Fruit fly (Drosophila melanogaster) whole organism, wandering third instar larva: ENCODE results near the gene Atg8a.

Experiments
- CrebA ChIP-seq: fragments of 200-800 bp; sonication (Bioruptor generic); optimal IDR thresholded peaks from 2 replicates; lab custom pipeline; 2016; ENCODE audit warnings: missing biosample characterization, mild to moderate bottlenecking, missing genetic modification characterization, borderline replicate concordance
- N ChIP-seq: fragments of >200 bp; optimal IDR thresholded peaks from 2 replicates; lab custom pipeline; 2018; ENCODE audit warnings: missing biosample characterization, missing external identifiers, missing genetic modification characterization
- Sp1 ChIP-seq: fragments of 200-800 bp; sonication (Bioruptor generic); optimal IDR thresholded peaks from 3 replicates; lab custom pipeline; 2019; ENCODE audit warnings: missing biosample characterization, mild to moderate bottlenecking, missing genetic modification characterization, moderate library complexity
- Vsx2 ChIP-seq: fragments of 200-300, 225-300 bp; sonication (Bioruptor generic); optimal IDR thresholded peaks from 2 replicates; lab custom pipeline; 2018; ENCODE audit warnings: missing biosample characterization, missing genetic modification characterization; ENCODE audit not compliant: partially characterized antibody
- fru ChIP-seq: fragments of 200-800 bp; sonication (Bioruptor generic); optimal IDR thresholded peaks from 3 replicates; lab custom pipeline; 2016; ENCODE audit warnings: missing biosample characterization, mild to moderate bottlenecking, missing genetic modification characterization
- pan ChIP-seq: fragments of >200 bp; optimal IDR thresholded peaks from 2 replicates; lab custom pipeline; 2017
- psq ChIP-seq: fragments of 200-800 bp; sonication (Bioruptor generic); optimal IDR thresholded peaks from 3 replicates; lab custom pipeline; 2017; ENCODE audit warnings: missing biosample characterization, mild to moderate bottlenecking, missing genetic modification characterization, moderate library complexity
- sv ChIP-seq: fragments of 200-800 bp; sonication (Bioruptor generic); optimal IDR thresholded peaks from 3 replicates; lab custom pipeline; 2016; ENCODE audit warnings: missing biosample characterization, missing genetic modification characterization

DNA sequence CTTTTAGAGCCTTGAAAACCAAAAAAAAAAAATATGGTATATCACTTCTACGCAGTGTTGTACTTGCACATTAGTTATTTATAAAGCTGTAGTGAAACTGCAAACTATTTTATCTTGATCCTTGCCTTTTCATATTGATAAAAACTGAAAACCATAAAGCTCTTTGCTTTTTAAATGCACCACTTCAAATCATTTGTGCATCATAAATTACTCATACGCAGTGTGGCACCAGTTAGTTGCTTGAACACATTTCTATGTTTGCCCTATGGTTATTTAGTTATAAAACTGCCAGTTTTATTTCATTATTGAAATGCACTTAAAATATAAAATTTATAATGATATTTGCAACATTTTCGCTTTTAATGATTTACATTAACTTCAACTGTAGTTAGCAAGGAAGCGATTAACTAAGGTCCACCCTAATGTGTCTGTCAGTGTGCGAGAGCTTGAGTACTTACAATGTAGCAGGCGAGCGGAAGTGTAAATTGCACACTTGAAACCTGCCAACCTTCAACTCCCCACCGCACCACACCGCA is 12.0 kb downstream of the Atg8a start:
- TF ChIP-seq pan (lab: Kevin White, UChicago) (no peak), sv (GFP tag; lab: Kevin White, UChicago) (no peak), CrebA (GFP tag; lab: Kevin White, UChicago) (no peak), Sp1 (GFP tag; lab: Kevin White, UChicago) (no peak), N (GFP tag; lab: Kevin White, UChicago) (no peak), psq (GFP tag; lab: Kevin White, UChicago) (no peak), fru (GFP tag; lab: Kevin White, UChicago) (no peak), Vsx2 (GFP tag; lab: Kevin White, UChicago) (no peak)
